Fruit fly (Drosophila melanogaster) Kc167 (cell line): ENCODE data around the gene CG15414.

Experiments
- Myc ChIP-seq: fragments of >200 bp; optimal IDR thresholded peaks from 2 replicates; lab custom pipeline; 2017; ENCODE audit warnings: missing external identifiers
- h ChIP-seq: fragments of >200 bp; optimal IDR thresholded peaks from 3 replicates; lab custom pipeline; 2018; ENCODE audit warnings: missing external identifiers

dm6 chr2L:3465426-3465825, 25.4 kb downstream of the CG15414 start:
- TF ChIP-seq Myc (lab: Kevin White, UChicago), result no peak
- TF ChIP-seq h (lab: Kevin White, UChicago), result no peak
